Worm (Caenorhabditis elegans): ENCODE data around the gene C26H9A.3.

C26H9A.3 gene

DNA sequence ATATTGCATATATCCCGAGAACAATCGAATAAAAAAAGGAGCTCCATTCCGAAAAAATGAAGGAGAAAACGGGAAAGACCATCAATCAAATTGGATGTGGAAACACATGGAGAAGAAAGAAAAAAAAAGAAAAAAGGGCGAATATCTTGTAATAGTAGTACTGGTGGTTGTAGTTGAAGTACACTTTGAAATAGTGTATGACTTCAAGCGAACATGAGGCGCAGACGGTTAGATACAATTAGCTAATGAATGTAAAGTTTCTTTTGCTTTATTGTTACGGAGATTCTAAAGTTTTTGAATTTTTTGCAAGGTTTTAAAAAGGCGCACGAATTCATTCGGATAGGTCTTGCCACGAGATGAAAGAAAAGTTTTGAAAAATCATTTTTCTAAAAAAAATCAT lies 6.8 kb downstream of the C26H9A.3 start:
- TF ChIP-seq hmg-20 (GFP tag; IDR thresholded peaks at IDR 0.05) (no peak), rec-8 (tag; optimal IDR thresholded peaks at IDR 0.05) (no peak), lin-26 (GFP tag; IDR thresholded peaks at IDR 0.05) (no peak), ztf-26 (tag; optimal IDR thresholded peaks at IDR 0.05) (no peak), ama-1 (optimal IDR thresholded peaks at IDR 0.05) (no peak), ama-1 (GFP tag; optimal IDR thresholded peaks at IDR 0.05) (no peak), cebp-1 (GFP tag; IDR thresholded peaks at IDR 0.05) (no peak), cebp-1 (tag; optimal IDR thresholded peaks at IDR 0.05) (no peak), gei-17 (GFP tag; optimal IDR thresholded peaks at IDR 0.05) (no peak), lin-35 (GFP tag; optimal IDR thresholded peaks at IDR 0.05) (no peak), pha-4 (tag; optimal IDR thresholded peaks at IDR 0.05) (no peak), tlf-1 (GFP tag; optimal IDR thresholded peaks at IDR 0.05) (no peak), B0035.1 (tag; optimal IDR thresholded peaks at IDR 0.05) (no peak), sdz-38 (tag; optimal IDR thresholded peaks at IDR 0.05) (no peak), nfyb-1 (GFP tag; IDR thresholded peaks at IDR 0.05) (no peak), ceh-27 (GFP tag; optimal IDR thresholded peaks at IDR 0.05) (no peak), snpc-1.1 (tag; optimal IDR thresholded peaks at IDR 0.05; ENCODE audit: insufficient read depth) (no peak), nhr-120 (GFP tag; IDR thresholded peaks at IDR 0.05) (no peak), tbp1 (GFP tag; optimal IDR thresholded peaks at IDR 0.05) (no peak), sptf-2 (GFP tag; optimal IDR thresholded peaks at IDR 0.05) (no peak), tbx-9 (tag; optimal IDR thresholded peaks at IDR 0.05; ENCODE audit: borderline replicate concordance) (no peak), mcd-1 (GFP tag; IDR thresholded peaks at IDR 0.05) (no peak)

DNA sequence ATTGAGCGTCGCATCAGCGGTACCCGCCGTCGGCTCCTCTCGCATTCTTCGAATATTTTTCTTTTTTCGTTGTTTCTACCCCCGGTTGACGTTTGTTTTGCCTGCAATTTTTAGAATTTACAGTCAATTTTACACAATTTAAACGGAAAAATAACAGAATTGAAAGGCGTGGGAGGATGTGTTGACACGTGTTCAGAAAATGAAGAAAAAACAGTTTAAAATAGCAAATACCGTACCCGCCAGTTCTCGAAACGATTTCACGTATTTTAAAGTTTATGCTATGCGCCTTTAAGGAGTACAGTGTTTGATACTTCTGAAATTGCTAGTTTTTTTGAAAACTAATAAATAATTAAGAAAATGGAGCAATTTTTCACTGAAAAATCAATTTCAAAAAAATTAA lies 8.3 kb downstream of the C26H9A.3 start, which contains the start of gene ark-1:
Gene ark-1, minus strand, starts transcription at position 101 of the 400 bp plus-strand sequence.
- no peak for TF ChIP-seq bed-2 (GFP tag; IDR thresholded peaks at IDR 0.05)
- peak; percentile 22 for TF ChIP-seq lsl-1 (GFP tag; optimal IDR thresholded peaks at IDR 0.05)

DNA sequence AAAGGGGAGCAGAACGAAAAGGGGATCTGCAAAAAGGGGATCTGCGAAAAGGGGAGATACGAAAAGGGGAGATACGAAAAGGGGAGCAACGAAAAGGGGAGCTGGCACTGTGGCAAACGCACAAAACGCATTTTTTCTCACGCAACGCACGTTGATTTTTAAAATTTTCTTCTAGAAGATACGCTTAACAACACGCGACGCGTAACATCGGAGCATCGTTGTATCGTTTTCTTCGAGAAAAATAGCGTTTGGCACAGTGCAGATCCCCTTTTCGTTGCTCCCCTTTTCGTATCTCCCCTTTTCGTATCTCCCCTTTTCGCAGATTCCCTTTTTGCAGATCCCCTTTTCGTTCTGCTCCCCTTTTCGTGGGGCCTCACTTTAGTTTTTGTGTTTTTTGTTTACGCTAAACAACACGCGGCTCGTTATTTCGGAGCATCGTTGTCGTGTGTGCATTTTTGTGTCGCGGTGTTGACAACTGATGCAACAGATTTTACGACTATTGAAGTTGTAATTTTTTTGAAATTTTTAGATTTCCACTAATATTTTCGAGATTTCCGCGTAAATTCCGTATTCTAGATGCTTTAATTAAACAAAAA lies 17.6 kb downstream of the C26H9A.3 start:
- TF ChIP-seq egrh-3 (GFP tag; IDR thresholded peaks at IDR 0.05) = 0 out of 2 replicates have a peak, but pooled peaks have one; percentile 61
- 0 out of 2 replicates have a peak, but pooled peaks have one; percentile 8 for TF ChIP-seq Y53G8AR.9 (GFP tag; conservative IDR thresholded peaks at IDR 0.05)
- TF ChIP-seq D2030.7 (GFP tag; IDR thresholded peaks at IDR 0.05) = peak; percentile 96
- TF ChIP-seq bed-1 (GFP tag; IDR thresholded peaks at IDR 0.05) = 0 out of 2 replicates have a peak, but pooled peaks have one; percentile 27
- peak; percentile 70 for TF ChIP-seq B0019.2 (GFP tag; conservative IDR thresholded peaks at IDR 0.05)
- TF ChIP-seq Y95B8A.8 (GFP tag; IDR thresholded peaks at IDR 0.05) = peak; percentile 82
- TF ChIP-seq hsf-1 (GFP tag; IDR thresholded peaks at IDR 0.05) = peak; percentile 67
- peak; percentile 99 for TF ChIP-seq attf-3 (GFP tag; conservative IDR thresholded peaks at IDR 0.05)
- peak; percentile 58; the same call in 1 of the 2 replicates for TF ChIP-seq bed-2 (GFP tag; IDR thresholded peaks at IDR 0.05)
- peak; percentile 26 for TF ChIP-seq efl-1 (GFP tag; optimal IDR thresholded peaks at IDR 0.05)
- TF ChIP-seq athp-1 (tag; optimal IDR thresholded peaks at IDR 0.05) = peak; percentile 25
- TF ChIP-seq pbrm-1 (GFP tag; IDR thresholded peaks at IDR 0.05) = peak; percentile 77
- TF ChIP-seq madf-6 (GFP tag; IDR thresholded peaks at IDR 0.05) = peak; percentile 72
- peak; percentile 34 for TF ChIP-seq snpc-4 (GFP tag; optimal IDR thresholded peaks at IDR 0.05)
- TF ChIP-seq snpc-4 (tag; optimal IDR thresholded peaks at IDR 0.05) = peak in 1 of 4 experiments; percentile 43
- peak; percentile 9 for TF ChIP-seq madf-10 (tag; optimal IDR thresholded peaks at IDR 0.05)
- peak; percentile 93 for TF ChIP-seq ztf-28 (GFP tag; IDR thresholded peaks at IDR 0.05)
- TF ChIP-seq lsl-1 (GFP tag; optimal IDR thresholded peaks at IDR 0.05) = peak; percentile 51
- TF ChIP-seq ceh-100 (GFP tag; IDR thresholded peaks at IDR 0.05) = peak; percentile 98
- peak; percentile 82 for TF ChIP-seq rcor-1 (GFP tag; IDR thresholded peaks at IDR 0.05)
- TF ChIP-seq Y67H2A.10 (GFP tag; conservative IDR thresholded peaks at IDR 0.05) = peak; percentile 75; the same call in 1 of the 2 replicates
- TF ChIP-seq F49E8.2 (tag; optimal IDR thresholded peaks at IDR 0.05; ENCODE audit: insufficient read depth) = peak; percentile 36
- peak; percentile 83 for TF ChIP-seq attf-6 (GFP tag; IDR thresholded peaks at IDR 0.05)
- TF ChIP-seq ceh-91 (GFP tag; IDR thresholded peaks at IDR 0.05) = peak; percentile 87

Measured in whole organism, young adult.